ENCODE assay signal across 4 fruit fly cellular contexts in the genomic region with DNA sequence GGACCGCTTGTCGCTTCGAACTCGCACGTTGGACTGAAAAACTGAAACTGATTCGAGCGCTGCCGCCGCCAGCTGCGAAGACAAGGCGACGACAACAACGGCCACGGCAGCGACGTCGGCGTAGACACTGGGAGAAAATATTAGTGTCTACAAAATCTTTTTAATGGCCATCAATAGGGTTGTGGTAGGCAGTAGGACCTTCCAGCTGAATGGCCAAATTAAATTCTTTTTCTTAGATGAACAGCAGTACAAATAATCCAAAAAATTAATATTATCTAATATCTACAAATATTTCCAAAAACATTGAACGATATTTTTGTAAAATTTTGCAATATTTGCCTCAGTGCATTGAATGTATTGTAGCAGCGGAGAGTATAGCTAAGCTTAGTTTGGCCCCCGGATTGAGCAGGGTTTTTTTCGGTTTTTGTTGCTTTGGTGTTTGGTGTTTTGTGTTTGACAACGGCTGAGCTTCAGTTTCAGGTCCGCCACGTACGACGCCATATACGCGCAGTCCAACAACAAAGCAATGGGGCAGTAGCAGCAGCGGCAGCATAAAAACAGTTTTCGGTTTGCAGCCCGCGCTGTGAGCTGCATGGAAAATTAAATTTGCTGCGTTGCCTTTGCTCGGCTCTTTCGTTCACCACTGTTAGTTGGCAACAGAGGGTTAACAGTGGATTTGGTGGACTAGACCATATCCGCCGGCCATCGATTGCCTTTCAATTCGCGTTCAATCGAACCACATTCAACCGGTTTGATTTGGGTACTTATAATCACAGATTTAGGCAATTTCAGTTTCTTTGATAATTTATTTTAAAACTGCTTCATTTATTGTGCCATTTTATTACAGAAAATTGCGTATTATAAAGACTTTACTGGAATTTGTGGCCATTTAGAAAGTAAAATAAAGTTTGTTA.
TF ChIP-seq lines count a peak whose summit lies in the region.

Cht7 (minus strand) TSS at position 51 of the 914 bp plus-strand sequence.

TF ChIP-seq in whole organism, embryonic, 481 proteins besides CTCF, POLR2A, EP300 and RAD21 (continued from another document and continues in another):
- TF ChIP-seq gro (GFP tag; optimal IDR thresholded peaks at IDR 0.05; lab: Kevin White, UChicago) (peak; percentile 58), CG6689 (GFP tag; IDR thresholded peaks at IDR 0.05; lab: Robert Waterston, UW) (peak; percentile 91), Hsf (GFP tag; optimal IDR thresholded peaks at IDR 0.05; lab: Kevin White, UChicago) (peak; percentile 82), nom (GFP tag; optimal IDR thresholded peaks at IDR 0.05; lab: Kevin White, UChicago) (peak; percentile 82), Dref (GFP tag; IDR thresholded peaks at IDR 0.05; lab: Robert Waterston, UW) (no peak), pb (GFP tag; optimal IDR thresholded peaks at IDR 0.05; lab: Kevin White, UChicago) (no peak), otp (GFP tag; IDR thresholded peaks at IDR 0.05; lab: Robert Waterston, UW) (0 out of 3 replicates have a peak, but pooled peaks have one; percentile 50), CG7271 (tag; optimal IDR thresholded peaks at IDR 0.05; lab: Kevin White, UChicago) (no peak), Dip3 (GFP tag; optimal IDR thresholded peaks at IDR 0.05; lab: Kevin White, UChicago) (peak; percentile 72), CG9797 (GFP tag; optimal IDR thresholded peaks at IDR 0.05; lab: Kevin White, UChicago) (peak; percentile 2), CG11456 (GFP tag; IDR thresholded peaks at IDR 0.05; lab: Robert Waterston, UW) (peak; percentile 77), eyg (GFP tag; optimal IDR thresholded peaks at IDR 0.05; lab: Kevin White, UChicago) (peak; percentile 4), CG4404 (GFP tag; IDR thresholded peaks at IDR 0.05; lab: Robert Waterston, UW) (peak; percentile 58), eve (GFP tag; optimal IDR thresholded peaks at IDR 0.05; lab: Kevin White, UChicago) (peak in 1 of 2 experiments; percentile 93), Nf-YB (GFP tag; optimal IDR thresholded peaks at IDR 0.05; lab: Kevin White, UChicago) (peak; percentile 71), CG2129 (GFP tag; IDR thresholded peaks at IDR 0.05; lab: Robert Waterston, UW; ENCODE audit: partially characterized antibody) (no peak), CG17385 (GFP tag; optimal IDR thresholded peaks at IDR 0.05; lab: Kevin White, UChicago) (peak; percentile 87), slp2 (GFP tag; optimal IDR thresholded peaks at IDR 0.05; lab: Kevin White, UChicago) (peak; percentile 57), CG17912 (GFP tag; optimal IDR thresholded peaks at IDR 0.05; lab: Kevin White, UChicago) (peak; percentile 7), insv (GFP tag; optimal IDR thresholded peaks at IDR 0.05; lab: Kevin White, UChicago) (peak in 1 of 2 experiments; percentile 39), jumu (GFP tag; optimal IDR thresholded peaks at IDR 0.05; lab: Kevin White, UChicago) (peak; percentile 57), CG7556 (GFP tag; optimal IDR thresholded peaks at IDR 0.05; lab: Kevin White, UChicago) (peak; percentile 90), CG16863 (GFP tag; optimal IDR thresholded peaks at IDR 0.05; lab: Kevin White, UChicago) (peak; percentile 79), Ada2b (GFP tag; IDR thresholded peaks at IDR 0.05; lab: Robert Waterston, UW) (peak; percentile 79), jigr1 (GFP tag; IDR thresholded peaks at IDR 0.05; lab: Robert Waterston, UW) (peak; percentile 77; the same call in 2 of the 3 replicates), abd-A (tag; optimal IDR thresholded peaks at IDR 0.05; lab: Kevin White, UChicago) (peak; percentile 56), Dek (tag; optimal IDR thresholded peaks at IDR 0.05; lab: Kevin White, UChicago) (peak; percentile 88), en (GFP tag; optimal IDR thresholded peaks at IDR 0.05; lab: Kevin White, UChicago) (peak; percentile 46), CG1603 (tag; optimal IDR thresholded peaks at IDR 0.05; lab: Kevin White, UChicago) (peak; percentile 72)

TF ChIP-seq in whole organism, prepupa, 60 proteins besides CTCF, POLR2A, EP300 and RAD21 (continued from another document and continues in another):
- TF ChIP-seq fd85E (GFP tag; optimal IDR thresholded peaks at IDR 0.05; lab: Kevin White, UChicago) = peak; percentile 44
- peak; percentile 75 for TF ChIP-seq Sox15 (GFP tag; optimal IDR thresholded peaks at IDR 0.05; lab: Kevin White, UChicago)
- peak; percentile 88 for TF ChIP-seq CG6808 (GFP tag; optimal IDR thresholded peaks at IDR 0.05; lab: Kevin White, UChicago)
- no peak for TF ChIP-seq fkh (GFP tag; optimal IDR thresholded peaks at IDR 0.05; lab: Kevin White, UChicago)
- TF ChIP-seq ss (GFP tag; optimal IDR thresholded peaks at IDR 0.05; lab: Kevin White, UChicago) = peak; percentile 86 to 91
- TF ChIP-seq CG6792 (GFP tag; optimal IDR thresholded peaks at IDR 0.05; lab: Kevin White, UChicago) = peak; percentile 89
- TF ChIP-seq achi (GFP tag; optimal IDR thresholded peaks at IDR 0.05; lab: Kevin White, UChicago) = peak; percentile 92
- peak; percentile 91 for TF ChIP-seq acj6 (GFP tag; optimal IDR thresholded peaks at IDR 0.05; lab: Kevin White, UChicago)
- TF ChIP-seq CG8319 (GFP tag; optimal IDR thresholded peaks at IDR 0.05; lab: Kevin White, UChicago) = peak; percentile 74
- peak; percentile 86 for TF ChIP-seq Gug (GFP tag; IDR thresholded peaks at IDR 0.05; lab: Robert Waterston, UW)
- peak; percentile 88 for TF ChIP-seq CG10669 (GFP tag; optimal IDR thresholded peaks at IDR 0.05; lab: Kevin White, UChicago)
- peak; percentile 92 for TF ChIP-seq net (GFP tag; optimal IDR thresholded peaks at IDR 0.05; lab: Kevin White, UChicago)
- TF ChIP-seq spab (GFP tag; optimal IDR thresholded peaks at IDR 0.05; lab: Kevin White, UChicago) = peak; percentile 85
- TF ChIP-seq Hr4 (GFP tag; optimal IDR thresholded peaks at IDR 0.05; lab: Kevin White, UChicago) = peak; percentile 96
- peak; percentile 87 for TF ChIP-seq fd59A (GFP tag; optimal IDR thresholded peaks at IDR 0.05; lab: Kevin White, UChicago)
- peak; percentile 94 for TF ChIP-seq OdsH (GFP tag; optimal IDR thresholded peaks at IDR 0.05; lab: Kevin White, UChicago)
- peak; percentile 86 for TF ChIP-seq CG8632 (GFP tag; optimal IDR thresholded peaks at IDR 0.05; lab: Kevin White, UChicago)
- peak; percentile 37 for TF ChIP-seq Ets21C (GFP tag; optimal IDR thresholded peaks at IDR 0.05; lab: Kevin White, UChicago)
- TF ChIP-seq CG16779 (tag; optimal IDR thresholded peaks at IDR 0.05; lab: Kevin White, UChicago) = peak; percentile 73
- TF ChIP-seq CG1621 (tag; optimal IDR thresholded peaks at IDR 0.05; lab: Kevin White, UChicago) = peak; percentile 91
- TF ChIP-seq CG32006 (GFP tag; optimal IDR thresholded peaks at IDR 0.05; lab: Kevin White, UChicago) = peak; percentile 98
- TF ChIP-seq Hr39 (GFP tag; optimal IDR thresholded peaks at IDR 0.05; lab: Kevin White, UChicago) = peak; percentile 79
- peak; percentile 91 for TF ChIP-seq CG3919 (GFP tag; optimal IDR thresholded peaks at IDR 0.05; lab: Kevin White, UChicago)
- TF ChIP-seq Hr38 (GFP tag; optimal IDR thresholded peaks at IDR 0.05; lab: Kevin White, UChicago) = no peak
- TF ChIP-seq CG9139 (GFP tag; optimal IDR thresholded peaks at IDR 0.05; lab: Kevin White, UChicago) = peak; percentile 74
- TF ChIP-seq Blimp-1 (GFP tag; optimal IDR thresholded peaks at IDR 0.05; lab: Kevin White, UChicago) = peak; percentile 45
- TF ChIP-seq Ets96B (tag; optimal IDR thresholded peaks at IDR 0.05; lab: Kevin White, UChicago) = peak; percentile 86
- TF ChIP-seq CG10631 (GFP tag; optimal IDR thresholded peaks at IDR 0.05; lab: Kevin White, UChicago) = peak; percentile 85
- peak; percentile 88 for TF ChIP-seq dsx (GFP tag; optimal IDR thresholded peaks at IDR 0.05; lab: Kevin White, UChicago; ENCODE audit: poor library complexity, severe bottlenecking)
- TF ChIP-seq topi (GFP tag; optimal IDR thresholded peaks at IDR 0.05; lab: Kevin White, UChicago) = peak; percentile 87

TF ChIP-seq in whole organism, pupa, 21 proteins besides CTCF, POLR2A, EP300 and RAD21 (continued from another document):
- peak; percentile 66 for TF ChIP-seq CG10348 (GFP tag; IDR thresholded peaks at IDR 0.05; lab: Robert Waterston, UW)

TF ChIP-seq in whole organism, wandering third instar larva, 38 proteins besides CTCF, POLR2A, EP300 and RAD21 (continued from another document):
- TF ChIP-seq br (GFP tag; optimal IDR thresholded peaks at IDR 0.05; lab: Kevin White, UChicago) = peak; percentile 85
- peak; percentile 59 for TF ChIP-seq dmrt93B (GFP tag; optimal IDR thresholded peaks at IDR 0.05; lab: Kevin White, UChicago)
- TF ChIP-seq ey (GFP tag; optimal IDR thresholded peaks at IDR 0.05; lab: Kevin White, UChicago) = peak; percentile 87
- no peak for TF ChIP-seq usp (GFP tag; optimal IDR thresholded peaks at IDR 0.05; lab: Kevin White, UChicago)
- TF ChIP-seq psq (GFP tag; optimal IDR thresholded peaks at IDR 0.05; lab: Kevin White, UChicago) = peak; percentile 83
- TF ChIP-seq brk (GFP tag; optimal IDR thresholded peaks at IDR 0.05; lab: Kevin White, UChicago) = peak; percentile 74
- peak; percentile 91 for TF ChIP-seq h (GFP tag; optimal IDR thresholded peaks at IDR 0.05; lab: Kevin White, UChicago)
- TF ChIP-seq Jra (GFP tag; optimal IDR thresholded peaks at IDR 0.05; lab: Kevin White, UChicago) = peak; percentile 11
